Fruit fly (Drosophila melanogaster) whole organism, prepupa: ENCODE data around the gene enc.

ENCODE experiments used
- Blimp-1 ChIP-seq: fragments of 200-800 bp; sonication (Bioruptor generic); optimal IDR thresholded peaks from 3 replicates; lab custom pipeline; 2017; ENCODE audit warnings: missing biosample characterization, missing genetic modification characterization, mild to moderate bottlenecking, moderate library complexity, missing genetic modification reagents
- CG10631 ChIP-seq: fragments of 200-800 bp; sonication (Bioruptor generic); optimal IDR thresholded peaks from 2 replicates; lab custom pipeline; 2016; ENCODE audit warnings: missing biosample characterization, missing genetic modification characterization
- CG10669 ChIP-seq: fragments of 200-800 bp; sonication (Bioruptor generic); optimal IDR thresholded peaks from 3 replicates; lab custom pipeline; 2018; ENCODE audit warnings: missing biosample characterization, mild to moderate bottlenecking, missing genetic modification characterization, moderate library complexity
- CG11902 ChIP-seq: fragments of 200-800 bp; sonication (Bioruptor generic); optimal IDR thresholded peaks from 3 replicates; lab custom pipeline; 2016; ENCODE audit warnings: missing biosample characterization, missing genetic modification characterization
- CG15336 ChIP-seq: fragments of 200-800 bp; sonication (Bioruptor generic); IDR thresholded peaks from 2 replicates; pipeline ENCODE4 v1.3.6; 2022; ENCODE audit warnings: missing biosample characterization, missing genetic modification characterization
- CG3032 ChIP-seq: fragments of 200-800 bp; optimal IDR thresholded peaks from 2 replicates; lab custom pipeline; 2019; ENCODE audit warnings: missing biosample characterization, mild to moderate bottlenecking, missing genetic modification characterization, moderate library complexity
- CG31627 ChIP-seq: fragments of 200-800 bp; sonication (Bioruptor generic); optimal IDR thresholded peaks from 3 replicates; lab custom pipeline; 2016; ENCODE audit warnings: missing biosample characterization, missing genetic modification characterization
- CG32006 ChIP-seq: fragments of 200-800 bp; sonication (Bioruptor generic); optimal IDR thresholded peaks from 3 replicates; lab custom pipeline; 2017; ENCODE audit warnings: missing biosample characterization, mild to moderate bottlenecking, missing genetic modification characterization
- CG3919 ChIP-seq: fragments of 200-800 bp; sonication (Bioruptor generic); optimal IDR thresholded peaks from 3 replicates; lab custom pipeline; 2016; ENCODE audit warnings: missing biosample characterization, missing genetic modification characterization
- CG4318 ChIP-seq: fragments of 200-800 bp; sonication (Bioruptor generic); optimal IDR thresholded peaks from 3 replicates; lab custom pipeline; 2017; ENCODE audit warnings: missing biosample characterization, mild to moderate bottlenecking, missing genetic modification characterization
- CG6276 ChIP-seq: fragments of 200-800 bp; sonication (Bioruptor generic); optimal IDR thresholded peaks from 2 replicates; lab custom pipeline; 2017; ENCODE audit warnings: missing biosample characterization, mild to moderate bottlenecking, missing genetic modification characterization
- CG6808 ChIP-seq: fragments of 200-800 bp; sonication (Bioruptor generic); optimal IDR thresholded peaks from 3 replicates; lab custom pipeline; 2017; ENCODE audit warnings: missing biosample characterization, missing genetic modification characterization, mild to moderate bottlenecking, moderate library complexity, missing genetic modification reagents
- CG6854 ChIP-seq: fragments of 200-800 bp; sonication (Bioruptor generic); optimal IDR thresholded peaks from 2 replicates; lab custom pipeline; 2017; ENCODE audit warnings: missing biosample characterization, mild to moderate bottlenecking, missing genetic modification characterization
- CG7368 ChIP-seq: fragments of 200-800 bp; sonication (Bioruptor generic); optimal IDR thresholded peaks from 3 replicates; lab custom pipeline; 2016; ENCODE audit warnings: missing biosample characterization, missing genetic modification characterization
- CG8319 ChIP-seq: fragments of 200-800 bp; sonication (Bioruptor generic); optimal IDR thresholded peaks from 3 replicates; lab custom pipeline; 2016; ENCODE audit warnings: missing biosample characterization, missing genetic modification characterization
- CG9139 ChIP-seq: fragments of 200-800 bp; sonication (Bioruptor generic); optimal IDR thresholded peaks from 3 replicates; lab custom pipeline; 2017; ENCODE audit warnings: missing biosample characterization, mild to moderate bottlenecking, missing genetic modification characterization
- Eip75B ChIP-seq: fragments of 200-800 bp; sonication (Bioruptor generic); optimal IDR thresholded peaks from 3 replicates; lab custom pipeline; 2016; ENCODE audit warnings: missing biosample characterization, missing genetic modification characterization
- Eip93F ChIP-seq: fragments of 200-800 bp; sonication (Bioruptor generic); optimal IDR thresholded peaks from 2 replicates; lab custom pipeline; 2016; ENCODE audit warnings: missing biosample characterization, mild to moderate bottlenecking, missing genetic modification characterization
- Ets96B ChIP-seq: fragments of 200-800 bp; optimal IDR thresholded peaks from 2 replicates; lab custom pipeline; 2019; ENCODE audit warnings: missing biosample characterization, mild to moderate bottlenecking, missing genetic modification characterization, moderate library complexity
- Gug ChIP-seq: fragments of 200-800 bp; sonication (Bioruptor generic); IDR thresholded peaks from 2 replicates; pipeline ENCODE4 v1.3.6; 2022; ENCODE audit warnings: missing biosample characterization, missing genetic modification characterization
- Hr38 ChIP-seq: sonication (Bioruptor generic); optimal IDR thresholded peaks from 2 replicates; lab custom pipeline; 2016; ENCODE audit warnings: missing biosample characterization, missing genetic modification characterization
- Hr39 ChIP-seq: fragments of 200-800 bp; sonication (Bioruptor generic); optimal IDR thresholded peaks from 2 replicates; lab custom pipeline; 2016; ENCODE audit warnings: missing biosample characterization, missing genetic modification characterization
- Lpt ChIP-seq: fragments of 200-800 bp; sonication (Bioruptor generic); optimal IDR thresholded peaks from 3 replicates; lab custom pipeline; 2016; ENCODE audit warnings: missing biosample characterization, missing genetic modification characterization
- Met ChIP-seq: fragments of 200-800 bp; sonication (Bioruptor generic); optimal IDR thresholded peaks from 3 replicates; lab custom pipeline; 2016; ENCODE audit warnings: missing biosample characterization, missing genetic modification characterization
- Smox ChIP-seq: fragments of 200-800 bp; sonication (Bioruptor generic); optimal IDR thresholded peaks from 3 replicates; lab custom pipeline; 2016; ENCODE audit warnings: missing biosample characterization, missing genetic modification characterization
- Sox102F ChIP-seq: fragments of 200-800 bp; sonication (Bioruptor generic); optimal IDR thresholded peaks from 2 replicates; lab custom pipeline; 2016; ENCODE audit warnings: missing biosample characterization, mild to moderate bottlenecking, missing genetic modification characterization
- Sox14 ChIP-seq: fragments of 200-800 bp; sonication (Bioruptor generic); optimal IDR thresholded peaks from 3 replicates; lab custom pipeline; 2016; ENCODE audit warnings: missing biosample characterization, missing genetic modification characterization
- achi ChIP-seq: fragments of 200-800 bp; sonication (Bioruptor generic); optimal IDR thresholded peaks from 3 replicates; lab custom pipeline; 2016; ENCODE audit warnings: missing biosample characterization, missing genetic modification characterization
- dac ChIP-seq: fragments of 200-800 bp; sonication (Bioruptor generic); optimal IDR thresholded peaks from 2 replicates; lab custom pipeline; 2017; ENCODE audit warnings: missing biosample characterization, mild to moderate bottlenecking, missing genetic modification characterization
- dsx ChIP-seq: fragments of 200-800 bp; optimal IDR thresholded peaks from 3 replicates; lab custom pipeline; 2019; ENCODE audit warnings: missing biosample characterization, mild to moderate bottlenecking, missing genetic modification characterization, moderate library complexity; ENCODE audit not compliant: poor library complexity, severe bottlenecking
- eg ChIP-seq: fragments of 200-800 bp; sonication (Bioruptor generic); IDR thresholded peaks from 3 replicates; pipeline ENCODE4 v1.3.6; 2022; ENCODE audit warnings: missing biosample characterization, missing genetic modification characterization
- esn ChIP-seq: fragments of 200-800 bp; sonication (Bioruptor generic); optimal IDR thresholded peaks from 2 replicates; lab custom pipeline; 2016; ENCODE audit warnings: missing biosample characterization, mild to moderate bottlenecking, missing genetic modification characterization, moderate library complexity
- fd59A ChIP-seq: fragments of 200-800 bp; sonication (Bioruptor generic); optimal IDR thresholded peaks from 2 replicates; lab custom pipeline; 2017; ENCODE audit warnings: missing biosample characterization, mild to moderate bottlenecking, missing genetic modification characterization, missing genetic modification reagents
- fkh ChIP-seq: fragments of 200-800 bp; sonication (Bioruptor generic); optimal IDR thresholded peaks from 3 replicates; lab custom pipeline; 2017; ENCODE audit warnings: missing biosample characterization, mild to moderate bottlenecking, missing genetic modification characterization, moderate library complexity
- net ChIP-seq: fragments of 200-800 bp; sonication (Bioruptor generic); optimal IDR thresholded peaks from 3 replicates; lab custom pipeline; 2016; ENCODE audit warnings: missing biosample characterization, missing genetic modification characterization
- pdm3 ChIP-seq: fragments of 200-800 bp; sonication (Bioruptor generic); optimal IDR thresholded peaks from 3 replicates; lab custom pipeline; 2016; ENCODE audit warnings: missing biosample characterization, missing genetic modification characterization
- salr ChIP-seq, 2 experiments: fragments of 200-800 bp; sonication (Bioruptor generic); optimal IDR thresholded peaks; 3 replicates each; lab custom pipeline; 2016 to 2018; ENCODE audit warnings: missing biosample characterization in 2 of 2, missing genetic modification characterization in 2 of 2, mild to moderate bottlenecking in 1 of 2
- spab ChIP-seq: fragments of 200-800 bp; sonication (Bioruptor generic); optimal IDR thresholded peaks from 2 replicates; lab custom pipeline; 2017; ENCODE audit warnings: missing biosample characterization, mild to moderate bottlenecking, missing genetic modification characterization, missing genetic modification reagents
- vri ChIP-seq: fragments of 200-800 bp; sonication (Bioruptor generic); optimal IDR thresholded peaks from 3 replicates; lab custom pipeline; 2016; ENCODE audit warnings: missing biosample characterization, mild to moderate bottlenecking, missing genetic modification characterization

Gene enc

DNA sequence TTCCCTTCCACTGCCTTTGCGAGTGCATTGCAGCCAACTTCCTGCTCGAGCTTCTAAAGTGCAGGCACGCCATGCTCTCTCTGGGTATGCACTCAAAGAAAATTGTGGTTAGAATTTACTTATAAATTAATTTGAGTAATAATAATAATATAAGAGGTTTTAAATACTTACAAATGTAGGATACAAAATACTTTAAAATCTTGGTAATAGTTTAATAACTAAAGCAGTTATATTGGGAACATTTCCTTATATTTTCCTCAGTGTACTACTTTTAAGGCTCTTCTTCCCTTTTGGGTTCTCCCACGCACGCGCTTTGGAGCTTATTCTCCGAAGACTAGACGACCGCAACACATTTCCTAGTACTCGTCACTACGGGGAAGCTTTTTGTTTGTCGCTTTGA, 8.1 kb downstream of the enc start (continued):
- no peak for TF ChIP-seq CG4318 (GFP tag; lab: Kevin White, UChicago)
- no peak for TF ChIP-seq CG10669 (GFP tag; lab: Kevin White, UChicago)
- no peak for TF ChIP-seq esn
- no peak for TF ChIP-seq pdm3 (GFP tag; lab: Kevin White, UChicago)
- peak; percentile 88 for TF ChIP-seq eg (GFP tag; lab: Robert Waterston, UW)
- TF ChIP-seq Smox (GFP tag; lab: Kevin White, UChicago): no peak
- TF ChIP-seq vri (GFP tag; lab: Kevin White, UChicago): no peak
- no peak for TF ChIP-seq CG9139 (GFP tag; lab: Kevin White, UChicago)
- no peak for TF ChIP-seq CG11902 (GFP tag; lab: Kevin White, UChicago)
- no peak for TF ChIP-seq Sox14 (GFP tag; lab: Kevin White, UChicago)
- no peak for TF ChIP-seq fkh (GFP tag; lab: Kevin White, UChicago)
- peak; percentile 45 for TF ChIP-seq fd59A (GFP tag; lab: Kevin White, UChicago)
- peak; percentile 58 for TF ChIP-seq CG6276 (GFP tag; lab: Kevin White, UChicago)
- peak; percentile 68 for TF ChIP-seq Gug (GFP tag; lab: Robert Waterston, UW)
- TF ChIP-seq Eip93F (GFP tag; lab: Kevin White, UChicago): no peak
- peak; percentile 46 for TF ChIP-seq CG7368 (GFP tag; lab: Kevin White, UChicago)
- no peak for TF ChIP-seq CG6808 (GFP tag; lab: Kevin White, UChicago)
- no peak for TF ChIP-seq net
- TF ChIP-seq Hr39 (GFP tag; lab: Kevin White, UChicago): no peak
- no peak for TF ChIP-seq achi
- no peak for TF ChIP-seq dsx (GFP tag; lab: Kevin White, UChicago)
- no peak for TF ChIP-seq CG10631 (GFP tag; lab: Kevin White, UChicago)
- peak; percentile 90 for TF ChIP-seq CG15336 (GFP tag; lab: Robert Waterston, UW)
- no peak for TF ChIP-seq CG32006 (GFP tag; lab: Kevin White, UChicago)
- no peak for TF ChIP-seq spab (GFP tag; lab: Kevin White, UChicago)
- peak; percentile 46 for TF ChIP-seq Sox102F
- TF ChIP-seq Eip75B (GFP tag; lab: Kevin White, UChicago): no peak
- no peak for TF ChIP-seq Lpt (GFP tag; lab: Kevin White, UChicago)
- peak; percentile 22 for TF ChIP-seq Blimp-1
- no peak for TF ChIP-seq Met
- no peak for TF ChIP-seq Hr38 (GFP tag; lab: Kevin White, UChicago)
- TF ChIP-seq CG3032 (tag; lab: Kevin White, UChicago): peak; percentile 72
- no peak for TF ChIP-seq CG31627
- TF ChIP-seq salr (GFP tag; optimal IDR thresholded peaks at IDR 0.05; lab: Kevin White, UChicago): peak in 1 of 2 experiments; percentile 60
- no peak for TF ChIP-seq CG3919
- TF ChIP-seq dac (GFP tag; lab: Kevin White, UChicago): no peak
- no peak for TF ChIP-seq CG6854

DNA sequence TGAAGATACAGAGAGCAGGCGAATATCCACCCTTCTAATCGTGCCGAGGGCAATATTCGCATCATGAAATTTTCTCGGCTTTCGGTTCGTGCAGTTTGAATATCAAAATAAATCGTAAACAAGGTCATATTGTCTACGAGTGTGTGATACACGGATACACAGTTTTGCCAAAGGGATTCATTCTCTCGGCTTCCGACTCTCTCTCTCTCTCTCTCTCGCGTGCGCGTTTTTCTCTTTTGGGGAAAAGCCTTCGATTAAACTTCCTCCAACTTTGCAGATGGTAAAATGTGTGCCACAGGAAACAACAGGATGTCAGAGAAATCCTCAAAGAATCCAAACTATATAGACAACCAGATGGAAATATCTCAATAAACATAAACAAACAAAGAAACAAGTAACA, 9.6 kb downstream of the enc start:
- TF ChIP-seq Gug (GFP tag; lab: Robert Waterston, UW) (no peak), CG8319 (GFP tag; lab: Kevin White, UChicago) (no peak), Ets96B (tag; lab: Kevin White, UChicago) (no peak)
